Worm (Caenorhabditis elegans) whole organism, L4/young adult: ENCODE results near the gene cest-2.1.

Source experiments
- W03F9.2 ChIP-seq: fragments of 150-350 bp; optimal IDR thresholded peaks from 2 replicates; lab custom pipeline; 2014; ENCODE audit warnings: missing biosample characterization, missing genetic modification characterization
- dao-5 ChIP-seq: sonication (generic microtip); optimal IDR thresholded peaks from 2 replicates; lab custom pipeline; 2016; ENCODE audit warnings: missing genotype, missing genetic modification characterization, moderate library complexity, missing compliant biosample characterization

DNA sequence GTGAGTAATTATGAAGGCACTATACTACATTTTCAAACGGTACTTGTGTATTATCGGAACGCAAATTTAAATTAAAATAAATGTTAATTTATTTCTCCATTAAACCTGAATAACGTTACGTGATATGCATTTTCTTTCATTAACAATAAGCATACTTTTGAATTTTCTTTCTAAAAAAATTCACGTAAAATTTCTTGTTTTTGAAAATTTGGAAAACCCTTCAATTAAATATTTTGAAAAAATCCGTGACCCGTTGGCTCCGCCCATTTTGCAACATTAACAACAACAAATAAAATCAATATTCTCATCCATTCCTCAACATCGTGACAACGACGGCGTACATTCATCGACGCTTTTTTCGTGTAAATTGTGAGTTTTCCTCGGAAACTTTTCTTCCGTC lies 25.1 kb downstream of the cest-2.1 start, which contains the start of gene acs-10:
- TF ChIP-seq W03F9.2 (tag; lab: Kevin White, UChicago): no peak
- no peak for TF ChIP-seq dao-5
